Worm (Caenorhabditis elegans): Measurements from ENCODE around the gene F27E5.7.

F27E5.7 gene

ce11 chrII:10139177-10139640 lies 16.6 kb downstream of the F27E5.7 start, which contains the start of gene asah-2:
Gene asah-2 (plus strand): TSS chrII:10139590.
- TF ChIP-seq elt-3 (tag; optimal IDR thresholded peaks at IDR 0.05) (no peak), nhr-43 (tag; optimal IDR thresholded peaks at IDR 0.05; ENCODE audit: poor library complexity, severe bottlenecking) (no peak), nhr-28 (tag; optimal IDR thresholded peaks at IDR 0.05) (no peak), ama-1 (optimal IDR thresholded peaks at IDR 0.05) (no peak), nhr-23 (tag; optimal IDR thresholded peaks at IDR 0.05) (no peak), elt-2 (tag; optimal IDR thresholded peaks at IDR 0.05) (peak; percentile 81), ztf-11 (tag; optimal IDR thresholded peaks at IDR 0.05) (no peak), aly-2 (tag; optimal IDR thresholded peaks at IDR 0.05) (no peak), pqm-1 (tag; optimal IDR thresholded peaks at IDR 0.05) (peak; percentile 72), nhr-12 (tag; optimal IDR thresholded peaks at IDR 0.05) (no peak), nhr-25 (tag; optimal IDR thresholded peaks at IDR 0.05) (no peak), nhr-237 (tag; optimal IDR thresholded peaks at IDR 0.05) (no peak), jun-1 (tag; optimal IDR thresholded peaks at IDR 0.05) (peak; percentile 61), pha-4 (tag; optimal IDR thresholded peaks at IDR 0.05) (peak; percentile 24)

- TF ChIP-seq lin-15B (tag; optimal IDR thresholded peaks at IDR 0.05): no peak
Measured at ce11 chrII:10144092-10144491, 21.5 kb downstream of the F27E5.7 start, which contains the start of gene F27E5.3. Gene F27E5.3 (minus strand): TSS chrII:10144192.

ce11 chrII:10146488-10146887 lies 23.9 kb downstream of the F27E5.7 start, which contains the start of gene pax-3:
Gene pax-3 (plus strand): TSS chrII:10146570.
- TF ChIP-seq mml-1 (tag; optimal IDR thresholded peaks at IDR 0.05) (no peak), zag-1 (tag; optimal IDR thresholded peaks at IDR 0.05) (no peak), ZK546.5 (tag; optimal IDR thresholded peaks at IDR 0.05) (no peak), tbx-2 (tag; optimal IDR thresholded peaks at IDR 0.05) (no peak), elt-3 (tag; optimal IDR thresholded peaks at IDR 0.05) (no peak), jun-1 (tag; optimal IDR thresholded peaks at IDR 0.05) (no peak), R02D3.7 (tag; optimal IDR thresholded peaks at IDR 0.05) (no peak), elt-1 (tag; optimal IDR thresholded peaks at IDR 0.05) (no peak), lsy-12 (tag; optimal IDR thresholded peaks at IDR 0.05) (no peak), nhr-25 (tag; optimal IDR thresholded peaks at IDR 0.05) (no peak)

- TF ChIP-seq lin-15B (tag; optimal IDR thresholded peaks at IDR 0.05) (no peak), lin-39 (tag; optimal IDR thresholded peaks at IDR 0.05) (no peak), skn-1 (tag; optimal IDR thresholded peaks at IDR 0.05) (no peak), unc-39 (tag; optimal IDR thresholded peaks at IDR 0.05) (no peak), R02D3.7 (tag; optimal IDR thresholded peaks at IDR 0.05) (no peak), pqm-1 (tag; optimal IDR thresholded peaks at IDR 0.05) (no peak), nhr-23 (tag; optimal IDR thresholded peaks at IDR 0.05) (no peak), ama-1 (optimal IDR thresholded peaks at IDR 0.05) (no peak), zag-1 (tag; optimal IDR thresholded peaks at IDR 0.05) (no peak), nhr-67 (tag; optimal IDR thresholded peaks at IDR 0.05) (no peak), nhr-12 (tag; optimal IDR thresholded peaks at IDR 0.05) (no peak), ceh-16 (tag; optimal IDR thresholded peaks at IDR 0.05) (no peak), nhr-28 (tag; optimal IDR thresholded peaks at IDR 0.05) (no peak), snpc-4 (tag; optimal IDR thresholded peaks at IDR 0.05) (no peak), hmg-11 (tag; optimal IDR thresholded peaks at IDR 0.05) (no peak), pha-4 (tag; optimal IDR thresholded peaks at IDR 0.05) (no peak), unc-62 (GFP tag; optimal IDR thresholded peaks at IDR 0.05) (no peak), daf-12 (tag; optimal IDR thresholded peaks at IDR 0.05) (no peak), tbx-2 (tag; optimal IDR thresholded peaks at IDR 0.05) (no peak), nhr-43 (tag; optimal IDR thresholded peaks at IDR 0.05; ENCODE audit: poor library complexity, severe bottlenecking) (no peak)
Measured at ce11 chrII:10147502-10147901, 24.9 kb downstream of the F27E5.7 start.

ce11 chrII:10155106-10155505 lies 32.5 kb downstream of the F27E5.7 start, which contains the start of gene nlp-63:
Gene nlp-63 (plus strand): TSS chrII:10155406.
- TF ChIP-seq skn-1 (tag; optimal IDR thresholded peaks at IDR 0.05): no peak
- TF ChIP-seq nhr-25 (tag; optimal IDR thresholded peaks at IDR 0.05): no peak
- no peak for TF ChIP-seq lin-39 (tag; optimal IDR thresholded peaks at IDR 0.05)
- TF ChIP-seq nhr-11 (tag; optimal IDR thresholded peaks at IDR 0.05): no peak
- no peak for TF ChIP-seq pha-4 (tag; optimal IDR thresholded peaks at IDR 0.05)
- TF ChIP-seq lsy-12 (tag; optimal IDR thresholded peaks at IDR 0.05): no peak
- TF ChIP-seq eor-1 (tag; optimal IDR thresholded peaks at IDR 0.05): no peak
- TF ChIP-seq hmg-11 (tag; optimal IDR thresholded peaks at IDR 0.05): no peak
- TF ChIP-seq ceh-82 (tag; optimal IDR thresholded peaks at IDR 0.05): no peak
- TF ChIP-seq daf-12 (tag; optimal IDR thresholded peaks at IDR 0.05): no peak
- no peak for TF ChIP-seq fkh-2 (tag; optimal IDR thresholded peaks at IDR 0.05)
- no peak for TF ChIP-seq ztf-11 (tag; optimal IDR thresholded peaks at IDR 0.05)
- no peak for TF ChIP-seq ZK546.5 (tag; optimal IDR thresholded peaks at IDR 0.05)
- TF ChIP-seq egl-5 (tag; optimal IDR thresholded peaks at IDR 0.05): no peak
- TF ChIP-seq elt-1 (tag; optimal IDR thresholded peaks at IDR 0.05): no peak
- TF ChIP-seq unc-39 (tag; optimal IDR thresholded peaks at IDR 0.05): no peak
- no peak for TF ChIP-seq nhr-12 (tag; optimal IDR thresholded peaks at IDR 0.05)
- no peak for TF ChIP-seq mml-1 (tag; optimal IDR thresholded peaks at IDR 0.05)
